Worm (Caenorhabditis elegans) whole organism, young adult: ENCODE results near the gene C10A4.6.

ENCODE experiments used
- D2030.7 ChIP-seq: fragments of 200-800 bp; sonication (Bioruptor generic); IDR thresholded peaks from 2 replicates; pipeline ENCODE4 v1.3.6; 2022; ENCODE audit warnings: missing genetic modification reagents, missing genetic modification characterization, missing compliant biosample characterization
- Y95B8A.8 ChIP-seq: fragments of 200-800 bp; sonication (Bioruptor generic); IDR thresholded peaks from 2 replicates; pipeline ENCODE4 v1.3.6; 2022; ENCODE audit warnings: missing genetic modification reagents, missing genetic modification characterization, missing compliant biosample characterization
- ceh-100 ChIP-seq: fragments of 200-800 bp; sonication (Bioruptor generic); IDR thresholded peaks from 2 replicates; pipeline ENCODE4 v1.3.6; 2022; ENCODE audit warnings: missing genetic modification reagents, missing genetic modification characterization, missing compliant biosample characterization
- ceh-27 ChIP-seq: fragments of 200-800 bp; sonication (Bioruptor generic); optimal IDR thresholded peaks from 2 replicates; lab custom pipeline; 2018; ENCODE audit warnings: mild to moderate bottlenecking, missing genetic modification characterization, moderate library complexity, missing compliant biosample characterization
- dpl-1 ChIP-seq: fragments of 150-350 bp; optimal IDR thresholded peaks from 2 replicates; lab custom pipeline; 2014; ENCODE audit warnings: missing biosample characterization, missing genetic modification reagents, missing genetic modification characterization
- hlh-12 ChIP-seq: sonication (generic microtip); optimal IDR thresholded peaks from 2 replicates; lab custom pipeline; 2016; ENCODE audit warnings: missing genetic modification characterization, missing compliant biosample characterization
- nhr-27 ChIP-seq: fragments of 200-800 bp; sonication (Bioruptor generic); optimal IDR thresholded peaks from 2 replicates; lab custom pipeline; 2018; ENCODE audit warnings: mild to moderate bottlenecking, missing genetic modification characterization, moderate library complexity, missing compliant biosample characterization
- nhr-80 ChIP-seq: sonication (generic microtip); optimal IDR thresholded peaks from 2 replicates; lab custom pipeline; 2016; ENCODE audit warnings: missing genetic modification characterization, missing compliant biosample characterization
- snpc-3.4 ChIP-seq: sonication (generic microtip); optimal IDR thresholded peaks from 2 replicates; lab custom pipeline; 2017; ENCODE audit warnings: missing genetic modification characterization, mild to moderate bottlenecking, missing compliant biosample characterization, antibody characterized with exemption, moderate library complexity, missing genotype, missing genetic modification reagents
- snpc-4 ChIP-seq, 5 experiments: fragments of 150-350 bp in 1 of 5; sonication (generic microtip) in 4 of 5; optimal IDR thresholded peaks; 2 replicates each; lab custom pipeline; 2014 to 2018; ENCODE audit warnings: missing genetic modification characterization in 5 of 5, missing biosample characterization in 3 of 5, antibody characterized with exemption in 2 of 5, mild to moderate bottlenecking in 2 of 5, missing compliant biosample characterization in 2 of 5, missing genotype in 2 of 5, moderate library complexity in 2 of 5, missing genetic modification reagents in 1 of 5
- unc-62 ChIP-seq: fragments of 150-350 bp; optimal IDR thresholded peaks from 2 replicates; lab custom pipeline; 2014; ENCODE audit warnings: missing biosample characterization, missing genetic modification reagents, missing genetic modification characterization
- ztf-25 ChIP-seq: fragments of 200-800 bp; sonication (Bioruptor generic); IDR thresholded peaks from 2 replicates; pipeline ENCODE4 v1.3.6; 2022; ENCODE audit warnings: missing genetic modification reagents, missing genetic modification characterization, missing compliant biosample characterization
- ztf-28 ChIP-seq: fragments of 200-800 bp; sonication (Bioruptor generic); IDR thresholded peaks from 2 replicates; pipeline ENCODE4 v1.3.6; 2022; ENCODE audit warnings: missing genetic modification reagents, missing genetic modification characterization, missing compliant biosample characterization

ce11 chrX:7376941-7377340 is 13.4 kb upstream of the C10A4.6 start, which contains the start of gene npr-8:
- TF ChIP-seq dpl-1 (GFP tag; lab: Kevin White, UChicago) (no peak), Y95B8A.8 (no peak), ceh-27 (GFP tag; lab: Kevin White, UChicago) (no peak), unc-62 (GFP tag; lab: Kevin White, UChicago) (no peak), nhr-80 (tag; lab: Kevin White, UChicago) (no peak), ztf-25 (GFP tag; lab: Robert Waterston, UW) (no peak), ceh-100 (GFP tag; lab: Robert Waterston, UW) (no peak), hlh-12 (tag; lab: Kevin White, UChicago) (no peak), snpc-4 (GFP tag; optimal IDR thresholded peaks at IDR 0.05; lab: Kevin White, UChicago) (no peak), snpc-4 (tag; optimal IDR thresholded peaks at IDR 0.05; lab: Kevin White, UChicago) (no peak), ztf-28 (GFP tag; lab: Robert Waterston, UW) (no peak), snpc-3.4 (tag; lab: Kevin White, UChicago) (no peak), D2030.7 (no peak), nhr-27 (no peak)
